Worm (Caenorhabditis elegans): Measurements from ENCODE around the gene ift-81.

- TF ChIP-seq klf-2 (GFP tag; conservative IDR thresholded peaks at IDR 0.05) (no peak), tab-1 (GFP tag; IDR thresholded peaks at IDR 0.05) (no peak), ref-1 (GFP tag; conservative IDR thresholded peaks at IDR 0.05) (no peak), flt-1 (GFP tag; IDR thresholded peaks at IDR 0.05) (no peak), cog-1 (tag; optimal IDR thresholded peaks at IDR 0.05) (no peak)
Observed at ce11 chrX:5269359-5269758, 29.0 kb upstream of the ift-81 start.
